Worm (Caenorhabditis elegans): ENCODE measurements around the gene ugt-32.

Gene ugt-32

DNA sequence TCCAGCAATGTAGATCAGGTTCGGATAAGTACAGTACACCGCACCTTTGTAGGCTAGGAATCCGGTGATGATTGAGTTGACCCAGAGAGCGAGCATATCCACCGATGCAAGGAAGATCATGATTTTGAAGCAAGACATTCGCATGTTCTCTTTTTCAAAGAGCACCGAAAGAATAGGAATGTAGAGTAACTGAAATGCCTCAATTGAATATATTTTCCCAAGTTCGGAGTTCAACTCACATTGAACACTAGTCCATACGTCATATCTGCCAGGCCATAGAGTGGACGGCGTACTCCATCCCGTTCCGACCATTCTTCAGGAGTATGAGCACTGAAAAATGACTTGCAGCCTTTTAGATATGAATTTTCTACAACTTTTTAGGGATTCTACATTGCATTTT, 44.1 kb downstream of the ugt-32 start:
- TF ChIP-seq drap-1 (GFP tag; optimal IDR thresholded peaks at IDR 0.05), result no peak
- no peak for TF ChIP-seq ztf-11 (tag; optimal IDR thresholded peaks at IDR 0.05)
- no peak for TF ChIP-seq elt-3 (tag; optimal IDR thresholded peaks at IDR 0.05)
- TF ChIP-seq lin-32 (GFP tag; optimal IDR thresholded peaks at IDR 0.05), result no peak
- no peak for TF ChIP-seq M03D4.4 (tag; optimal IDR thresholded peaks at IDR 0.05)
- no peak for TF ChIP-seq ceh-43 (GFP tag; optimal IDR thresholded peaks at IDR 0.05)
- no peak for TF ChIP-seq lin-13 (tag; optimal IDR thresholded peaks at IDR 0.05)
- TF ChIP-seq elt-1 (tag; optimal IDR thresholded peaks at IDR 0.05; ENCODE audit: borderline replicate concordance, insufficient read depth), result no peak
- TF ChIP-seq ces-1 (GFP tag; optimal IDR thresholded peaks at IDR 0.05), result no peak
- TF ChIP-seq sptf-1 (tag; optimal IDR thresholded peaks at IDR 0.05), result no peak
- TF ChIP-seq lsy-2 (tag; optimal IDR thresholded peaks at IDR 0.05), result no peak
- no peak for TF ChIP-seq nhr-76 (tag; optimal IDR thresholded peaks at IDR 0.05)
- no peak for TF ChIP-seq ham-2 (GFP tag; optimal IDR thresholded peaks at IDR 0.05)
- TF ChIP-seq ceh-39 (tag; optimal IDR thresholded peaks at IDR 0.05), result no peak
- no peak for TF ChIP-seq cnd-1 (tag; optimal IDR thresholded peaks at IDR 0.05)
- TF ChIP-seq bed-3 (GFP tag; optimal IDR thresholded peaks at IDR 0.05), result no peak
- no peak for TF ChIP-seq ceh-83 (GFP tag; optimal IDR thresholded peaks at IDR 0.05)
